Fruit fly (Drosophila melanogaster) whole organism, embryonic: ENCODE measurements around the gene chrb.

Experiments used
- Asciz ChIP-seq: fragments of 200-800 bp; sonication (Bioruptor generic); optimal IDR thresholded peaks from 2 replicates; lab custom pipeline; 2017; ENCODE audit warnings: missing biosample characterization, mild to moderate bottlenecking, missing genetic modification characterization, missing genetic modification reagents
- Blimp-1 ChIP-seq: fragments of 200-800 bp; sonication (Bioruptor generic); optimal IDR thresholded peaks from 3 replicates; lab custom pipeline; 2018; ENCODE audit warnings: missing biosample characterization, missing genetic modification characterization, mild to moderate bottlenecking, moderate library complexity, missing genetic modification reagents
- CG10979 ChIP-seq: fragments of 200-800 bp; sonication (Bioruptor generic); optimal IDR thresholded peaks from 2 replicates; lab custom pipeline; 2018; ENCODE audit warnings: missing biosample characterization, mild to moderate bottlenecking, missing genetic modification characterization, moderate library complexity
- CG11504 ChIP-seq: fragments of 200-800 bp; sonication (Bioruptor generic); optimal IDR thresholded peaks from 3 replicates; lab custom pipeline; 2019; ENCODE audit warnings: missing biosample characterization, mild to moderate bottlenecking, missing genetic modification characterization, moderate library complexity
- CG12391 ChIP-seq: fragments of 200-800 bp; sonication (Bioruptor generic); optimal IDR thresholded peaks from 3 replicates; lab custom pipeline; 2018; ENCODE audit warnings: missing biosample characterization, mild to moderate bottlenecking, missing genetic modification characterization, moderate library complexity
- CG13296 ChIP-seq: fragments of 200-800 bp; sonication (Bioruptor generic); optimal IDR thresholded peaks from 3 replicates; lab custom pipeline; 2018; ENCODE audit warnings: missing biosample characterization, mild to moderate bottlenecking, missing genetic modification characterization
- CG13424 ChIP-seq: fragments of 200-800 bp; sonication (Bioruptor generic); optimal IDR thresholded peaks from 2 replicates; lab custom pipeline; 2019; ENCODE audit warnings: missing biosample characterization, mild to moderate bottlenecking, missing genetic modification characterization, moderate library complexity
- CG15269 ChIP-seq: fragments of 200-800 bp; sonication (Bioruptor generic); optimal IDR thresholded peaks from 2 replicates; lab custom pipeline; 2018; ENCODE audit warnings: missing biosample characterization, mild to moderate bottlenecking, missing genetic modification characterization, moderate library complexity
- CG15601 ChIP-seq: fragments of 200-800 bp; sonication (Bioruptor generic); optimal IDR thresholded peaks from 3 replicates; lab custom pipeline; 2019; ENCODE audit warnings: missing biosample characterization, mild to moderate bottlenecking, missing genetic modification characterization, moderate library complexity
- CG17328 ChIP-seq: fragments of 200-800 bp; sonication (Bioruptor generic); IDR thresholded peaks from 2 replicates; pipeline ENCODE4 v1.3.6; 2022; ENCODE audit warnings: missing biosample characterization, missing genetic modification characterization
- CG17385 ChIP-seq: fragments of 200-800 bp; sonication (Bioruptor generic); optimal IDR thresholded peaks from 3 replicates; lab custom pipeline; 2018; ENCODE audit warnings: missing biosample characterization, mild to moderate bottlenecking, missing genetic modification characterization
- CG17568 ChIP-seq: fragments of 200-800 bp; sonication (Bioruptor generic); optimal IDR thresholded peaks from 2 replicates; lab custom pipeline; 2018; ENCODE audit warnings: missing biosample characterization, mild to moderate bottlenecking, missing genetic modification characterization, moderate library complexity
- CG17829 ChIP-seq: fragments of 200-800 bp; optimal IDR thresholded peaks from 2 replicates; lab custom pipeline; 2019; ENCODE audit warnings: missing biosample characterization, mild to moderate bottlenecking, missing genetic modification characterization, moderate library complexity
- CG18262 ChIP-seq: fragments of 200-800 bp; optimal IDR thresholded peaks from 3 replicates; lab custom pipeline; 2019; ENCODE audit warnings: missing biosample characterization, mild to moderate bottlenecking, missing genetic modification characterization, moderate library complexity
- CG2678 ChIP-seq: fragments of 200-800 bp; sonication (Bioruptor generic); optimal IDR thresholded peaks from 3 replicates; lab custom pipeline; 2019; ENCODE audit warnings: missing biosample characterization, mild to moderate bottlenecking, missing genetic modification characterization, moderate library complexity
- CG2712 ChIP-seq: fragments of 200-800 bp; optimal IDR thresholded peaks from 3 replicates; lab custom pipeline; 2019; ENCODE audit warnings: missing biosample characterization, mild to moderate bottlenecking, missing genetic modification characterization, moderate library complexity
- CG2875 ChIP-seq: fragments of 200-800 bp; sonication (Bioruptor generic); optimal IDR thresholded peaks from 2 replicates; lab custom pipeline; 2017; ENCODE audit warnings: missing biosample characterization, mild to moderate bottlenecking, missing genetic modification characterization, missing genetic modification reagents
- CG31441 ChIP-seq: fragments of 200-800 bp; sonication (Bioruptor generic); IDR thresholded peaks from 2 replicates; pipeline ENCODE4 v1.3.6; 2022; ENCODE audit warnings: missing biosample characterization, missing genetic modification characterization
- CG7556 ChIP-seq: fragments of 200-800 bp; sonication (Bioruptor generic); optimal IDR thresholded peaks from 2 replicates; lab custom pipeline; 2017; ENCODE audit warnings: missing biosample characterization, mild to moderate bottlenecking, missing genetic modification characterization
- CG8924 ChIP-seq: fragments of 200-800 bp; optimal IDR thresholded peaks from 3 replicates; lab custom pipeline; 2019; ENCODE audit warnings: missing biosample characterization, mild to moderate bottlenecking, missing genetic modification characterization, moderate library complexity
- CG9437 ChIP-seq: fragments of 200-800 bp; sonication (Bioruptor generic); optimal IDR thresholded peaks from 2 replicates; lab custom pipeline; 2018; ENCODE audit warnings: missing biosample characterization, mild to moderate bottlenecking, missing genetic modification characterization
- CoRest ChIP-seq: fragments of 200-800 bp; sonication (Bioruptor generic); optimal IDR thresholded peaks from 3 replicates; lab custom pipeline; 2018; ENCODE audit warnings: missing biosample characterization, mild to moderate bottlenecking, missing genetic modification characterization, moderate library complexity
- D19A ChIP-seq: fragments of 200-800 bp; optimal IDR thresholded peaks from 3 replicates; lab custom pipeline; 2019; ENCODE audit warnings: missing biosample characterization, mild to moderate bottlenecking, missing genetic modification characterization, moderate library complexity
- Dek ChIP-seq: fragments of 200-800 bp; sonication (Bioruptor generic); optimal IDR thresholded peaks from 3 replicates; lab custom pipeline; 2019; ENCODE audit warnings: missing biosample characterization, mild to moderate bottlenecking, missing genetic modification characterization, moderate library complexity
- Drgx ChIP-seq: fragments of 200-800 bp; sonication (Bioruptor generic); IDR thresholded peaks from 2 replicates; pipeline ENCODE4 v1.3.6; 2022; ENCODE audit warnings: missing biosample characterization, missing genetic modification characterization
- ERR ChIP-seq: fragments of 200-800 bp; sonication (Bioruptor generic); optimal IDR thresholded peaks from 2 replicates; lab custom pipeline; 2016; ENCODE audit warnings: missing biosample characterization, missing genetic modification characterization
- Eip74EF ChIP-seq, 2 experiments: fragments of 200-800 bp in 1 of 2; fragments of >200 bp in 1 of 2; sonication (Bioruptor generic) in 1 of 2; optimal IDR thresholded peaks; 2 replicates each; lab custom pipeline; 2017 to 2019; ENCODE audit warnings: missing biosample characterization in 2 of 2, missing genetic modification characterization in 2 of 2, mild to moderate bottlenecking in 1 of 2, moderate library complexity in 1 of 2
- Hmr ChIP-seq: fragments of 200-800 bp; sonication (Bioruptor generic); optimal IDR thresholded peaks from 3 replicates; lab custom pipeline; 2017; ENCODE audit warnings: mild to moderate bottlenecking, missing biosample characterization, missing genetic modification reagents, missing genetic modification characterization
- Hr51 ChIP-seq, 2 experiments: fragments of 200-800 bp; sonication (Bioruptor generic); optimal IDR thresholded peaks; 2 replicates in 1 of 2; 3 replicates in 1 of 2; lab custom pipeline; 2016 to 2018; ENCODE audit warnings: missing biosample characterization in 2 of 2, missing genetic modification characterization in 2 of 2, mild to moderate bottlenecking in 1 of 2, moderate library complexity in 1 of 2
- Hsf ChIP-seq: fragments of 200-800 bp; sonication (Bioruptor generic); optimal IDR thresholded peaks from 3 replicates; lab custom pipeline; 2016; ENCODE audit warnings: missing biosample characterization, missing genetic modification characterization
- NC2β ChIP-seq: fragments of 200-800 bp; sonication (Bioruptor generic); optimal IDR thresholded peaks from 2 replicates; lab custom pipeline; 2016; ENCODE audit warnings: missing biosample characterization, missing genetic modification characterization
- Oli ChIP-seq: fragments of 200-800 bp; sonication (Bioruptor generic); optimal IDR thresholded peaks from 2 replicates; lab custom pipeline; 2018; ENCODE audit warnings: missing biosample characterization, mild to moderate bottlenecking, missing genetic modification characterization, moderate library complexity
- PHDP ChIP-seq: fragments of 200-800 bp; sonication (Bioruptor generic); optimal IDR thresholded peaks from 3 replicates; lab custom pipeline; 2018; ENCODE audit warnings: missing biosample characterization, mild to moderate bottlenecking, missing genetic modification characterization, moderate library complexity
- Ptx1 ChIP-seq: fragments of 200-800 bp; sonication (Bioruptor generic); IDR thresholded peaks from 2 replicates; pipeline ENCODE4 v1.3.6; 2022; ENCODE audit warnings: missing biosample characterization, missing genetic modification characterization
- Sox100B ChIP-seq: fragments of 200-800 bp; sonication (Bioruptor generic); optimal IDR thresholded peaks from 3 replicates; lab custom pipeline; 2018; ENCODE audit warnings: missing biosample characterization, mild to moderate bottlenecking, missing genetic modification characterization
- Sox102F ChIP-seq: fragments of 200-800 bp; sonication (Bioruptor generic); optimal IDR thresholded peaks from 2 replicates; lab custom pipeline; 2018; ENCODE audit warnings: missing biosample characterization, mild to moderate bottlenecking, missing genetic modification characterization, moderate library complexity
- Ssrp ChIP-seq: fragments of 200-800 bp; sonication (Bioruptor generic); optimal IDR thresholded peaks from 2 replicates; lab custom pipeline; 2018; ENCODE audit warnings: missing biosample characterization, mild to moderate bottlenecking, missing genetic modification characterization, moderate library complexity
- ab ChIP-seq: fragments of 200-800 bp; sonication (Bioruptor generic); optimal IDR thresholded peaks from 2 replicates; lab custom pipeline; 2016; ENCODE audit warnings: missing biosample characterization, missing genetic modification characterization
- amos ChIP-seq: fragments of 200-800 bp; sonication (Bioruptor generic); IDR thresholded peaks from 2 replicates; pipeline ENCODE4 v1.3.6; 2022; ENCODE audit warnings: missing biosample characterization, missing genetic modification characterization; ENCODE audit not compliant: partially characterized antibody
- bab2 ChIP-seq: fragments of 200-800 bp; sonication (Bioruptor generic); optimal IDR thresholded peaks from 2 replicates; lab custom pipeline; 2016; ENCODE audit warnings: missing biosample characterization, missing genetic modification characterization
- dmrt99B ChIP-seq: fragments of 200-800 bp; sonication (Bioruptor generic); optimal IDR thresholded peaks from 2 replicates; lab custom pipeline; 2018; ENCODE audit warnings: missing biosample characterization, mild to moderate bottlenecking, missing genetic modification characterization, moderate library complexity
- gem ChIP-seq: fragments of 200-800 bp; sonication (Bioruptor generic); optimal IDR thresholded peaks from 2 replicates; lab custom pipeline; 2019; ENCODE audit warnings: missing biosample characterization, mild to moderate bottlenecking, missing genetic modification characterization, moderate library complexity
- grau ChIP-seq: fragments of 200-800 bp; optimal IDR thresholded peaks from 3 replicates; lab custom pipeline; 2019; ENCODE audit warnings: missing biosample characterization, mild to moderate bottlenecking, missing genetic modification characterization, moderate library complexity
- kah ChIP-seq: fragments of 200-800 bp; sonication (Bioruptor generic); optimal IDR thresholded peaks from 2 replicates; lab custom pipeline; 2018; ENCODE audit warnings: missing biosample characterization, mild to moderate bottlenecking, missing genetic modification characterization
- nmo ChIP-seq: fragments of 200-800 bp; sonication (Bioruptor generic); optimal IDR thresholded peaks from 2 replicates; lab custom pipeline; 2018; ENCODE audit warnings: missing biosample characterization, mild to moderate bottlenecking, missing genetic modification characterization, moderate library complexity
- phol ChIP-seq: fragments of 200-800 bp; sonication (Bioruptor generic); optimal IDR thresholded peaks from 3 replicates; lab custom pipeline; 2018; ENCODE audit warnings: missing biosample characterization, mild to moderate bottlenecking, missing genetic modification characterization, moderate library complexity
- ssp ChIP-seq: fragments of 200-800 bp; sonication (Bioruptor generic); IDR thresholded peaks from 2 replicates; pipeline ENCODE4 v1.3.6; 2022; ENCODE audit warnings: missing biosample characterization, missing genetic modification characterization
- tap ChIP-seq: fragments of 200-800 bp; optimal IDR thresholded peaks from 3 replicates; lab custom pipeline; 2019; ENCODE audit warnings: missing biosample characterization, mild to moderate bottlenecking, missing genetic modification characterization, moderate library complexity
- ttk ChIP-seq: fragments of 200-800 bp; sonication (Bioruptor generic); IDR thresholded peaks from 2 replicates; pipeline ENCODE4 v2.1.2; 2022; ENCODE audit warnings: missing biosample characterization, missing genetic modification characterization

The chrb gene

dm6 chr3L:11444169-11444568 lies 43.2 kb upstream of the chrb start:
- peak; percentile 19 for TF ChIP-seq CG7556 (GFP tag; lab: Kevin White, UChicago)
- peak; percentile 26 for TF ChIP-seq CG17385 (GFP tag; lab: Kevin White, UChicago)
- peak in 1 of 2 experiments; percentile 62 for TF ChIP-seq Hr51 (GFP tag; optimal IDR thresholded peaks at IDR 0.05; lab: Kevin White, UChicago)
- no peak for TF ChIP-seq Hsf (GFP tag; lab: Kevin White, UChicago)
- TF ChIP-seq CG2678, result peak; percentile 67
- peak; percentile 35; the same call in 1 of the 2 replicates for TF ChIP-seq Drgx
- TF ChIP-seq ab (GFP tag; lab: Kevin White, UChicago), result no peak
- TF ChIP-seq CG13296 (GFP tag; lab: Kevin White, UChicago), result peak; percentile 28
- peak; percentile 39; the same call in 1 of the 2 replicates for TF ChIP-seq Ptx1
- TF ChIP-seq Sox102F (GFP tag; lab: Kevin White, UChicago), result peak; percentile 60
- no peak for TF ChIP-seq ssp (GFP tag; lab: Robert Waterston, UW)
- no peak for TF ChIP-seq Hmr (GFP tag; lab: Kevin White, UChicago)
- peak; percentile 47 for TF ChIP-seq CG18262 (tag; lab: Kevin White, UChicago)
- TF ChIP-seq PHDP (tag; lab: Kevin White, UChicago), result peak; percentile 7
- TF ChIP-seq dmrt99B (tag; lab: Kevin White, UChicago), result peak; percentile 65
- TF ChIP-seq ERR (GFP tag; lab: Kevin White, UChicago), result no peak
- TF ChIP-seq CG31441 (GFP tag; lab: Robert Waterston, UW), result peak; percentile 35; the same call in 1 of the 2 replicates
- TF ChIP-seq tap (tag; lab: Kevin White, UChicago), result peak; percentile 35
- peak; percentile 50 for TF ChIP-seq grau (tag; lab: Kevin White, UChicago)
- no peak for TF ChIP-seq CG2875
- TF ChIP-seq CG17829 (tag; lab: Kevin White, UChicago), result peak; percentile 3
- TF ChIP-seq CoRest (tag; lab: Kevin White, UChicago), result peak; percentile 56
- TF ChIP-seq CG13424 (tag; lab: Kevin White, UChicago), result peak; percentile 47
- peak; percentile 21 for TF ChIP-seq CG15269
- TF ChIP-seq CG8924, result peak; percentile 34
- TF ChIP-seq kah, result no peak
- TF ChIP-seq Eip74EF (GFP tag; optimal IDR thresholded peaks at IDR 0.05; lab: Kevin White, UChicago), result peak in 1 of 2 experiments; percentile 10
- TF ChIP-seq D19A (tag; lab: Kevin White, UChicago), result peak; percentile 89
- TF ChIP-seq phol (tag; lab: Kevin White, UChicago), result peak; percentile 22
- peak; percentile 1 for TF ChIP-seq Blimp-1 (GFP tag; lab: Kevin White, UChicago)
- TF ChIP-seq CG2712 (tag; lab: Kevin White, UChicago), result peak; percentile 54
- peak; percentile 19 for TF ChIP-seq Oli (tag; lab: Kevin White, UChicago)
- TF ChIP-seq Sox100B (GFP tag; lab: Kevin White, UChicago), result peak; percentile 62
- TF ChIP-seq CG17568, result no peak
- peak; percentile 25 for TF ChIP-seq CG10979 (tag; lab: Kevin White, UChicago)
- peak; percentile 11 for TF ChIP-seq CG12391 (tag; lab: Kevin White, UChicago)
- no peak for TF ChIP-seq amos
- TF ChIP-seq CG11504 (tag; lab: Kevin White, UChicago), result peak; percentile 77
- TF ChIP-seq Asciz, result peak; percentile 13
- no peak for TF ChIP-seq CG17328 (GFP tag; lab: Robert Waterston, UW)
- TF ChIP-seq NC2β (GFP tag; lab: Kevin White, UChicago), result no peak
- TF ChIP-seq ttk (GFP tag; lab: Robert Waterston, UW), result 0 out of 2 replicates have a peak, but pooled peaks have one; percentile 4
- peak; percentile 9 for TF ChIP-seq Dek
- peak; percentile 4 for TF ChIP-seq CG15601 (tag; lab: Kevin White, UChicago)
- TF ChIP-seq CG9437 (GFP tag; lab: Kevin White, UChicago), result peak; percentile 7
- TF ChIP-seq bab2 (GFP tag; lab: Kevin White, UChicago), result no peak
- peak; percentile 50 for TF ChIP-seq nmo
- TF ChIP-seq Ssrp (tag; lab: Kevin White, UChicago), result peak; percentile 33
- TF ChIP-seq gem, result peak; percentile 61
